Fruit fly (Drosophila melanogaster): Measurements from ENCODE around the gene CG15167.

DNA sequence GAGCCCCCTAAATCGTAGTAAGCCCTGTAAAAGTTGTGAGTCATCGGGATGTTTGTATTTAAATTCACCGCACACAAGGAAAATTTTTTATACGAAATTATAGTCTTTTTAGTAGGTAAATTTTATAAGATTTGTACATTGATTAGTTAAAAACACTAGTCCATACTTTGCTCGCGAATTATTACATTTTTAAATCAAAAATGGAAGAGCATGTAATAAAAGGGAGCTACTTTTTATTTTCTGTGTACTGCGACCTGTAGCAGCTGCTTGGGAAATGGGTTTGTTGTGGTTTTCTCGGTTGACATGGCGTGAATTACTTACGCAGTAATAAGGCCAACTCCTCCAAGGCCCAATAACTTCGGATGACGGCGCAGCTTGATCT is 45.4 kb upstream of the CG15167 start:
- peak; percentile 64; the same call in 2 of the 3 replicates for TF ChIP-seq eg (GFP tag; IDR thresholded peaks at IDR 0.05)
- TF ChIP-seq Gug (GFP tag; IDR thresholded peaks at IDR 0.05), result 0 out of 2 replicates have a peak, but pooled peaks have one; percentile 26
- TF ChIP-seq Smox (GFP tag; optimal IDR thresholded peaks at IDR 0.05), result peak; percentile 39
- peak; percentile 27 for TF ChIP-seq CG10669 (GFP tag; optimal IDR thresholded peaks at IDR 0.05)
- peak; percentile 5 for TF ChIP-seq Sox102F (GFP tag; optimal IDR thresholded peaks at IDR 0.05)
- peak; percentile 46 for TF ChIP-seq lz (GFP tag; optimal IDR thresholded peaks at IDR 0.05)
- TF ChIP-seq CG31627 (GFP tag; optimal IDR thresholded peaks at IDR 0.05), result peak; percentile 39
- TF ChIP-seq Eip78C (GFP tag), result peak; percentile 83
- TF ChIP-seq CG10631 (GFP tag; optimal IDR thresholded peaks at IDR 0.05), result peak; percentile 53
